Fruit fly (Drosophila melanogaster) S2 (cell line): ENCODE measurements around the gene Snap24.

Experiments
- CG8478 ChIP-seq: fragments of >200 bp; optimal IDR thresholded peaks from 2 replicates; lab custom pipeline; 2018
- CTCF ChIP-seq, 2 experiments: fragments of >200 bp; optimal IDR thresholded peaks; 2 replicates each; lab custom pipeline; 2018

DNA sequence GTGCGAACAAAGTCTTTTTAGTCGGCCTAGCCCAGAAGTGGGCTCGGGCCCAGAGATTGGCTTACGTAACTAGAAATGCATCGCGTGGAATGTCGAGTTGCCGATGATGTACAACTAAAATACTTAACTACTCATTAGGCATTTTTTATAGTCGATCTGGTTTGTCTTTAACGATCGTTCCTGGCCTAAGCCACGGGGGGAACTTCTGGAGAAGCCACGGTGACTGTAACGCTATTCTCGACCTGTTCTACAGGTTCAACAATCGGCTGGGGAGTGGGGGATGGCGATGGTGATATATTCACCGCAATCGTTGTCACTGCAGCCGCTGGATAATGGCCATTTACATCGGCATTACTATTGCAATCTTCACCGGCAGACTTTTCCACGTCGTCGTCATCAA, 16.7 kb downstream of the Snap24 start, which contains the start of gene CG34409:
- TF ChIP-seq CG8478 (no peak), CTCF (optimal IDR thresholded peaks at IDR 0.05; lab: Kevin White, UChicago) (no peak)
